Fruit fly (Drosophila melanogaster) whole organism, embryonic: ENCODE measurements around the gene CG15199.

ENCODE experiments used
- Ada2b ChIP-seq: fragments of 200-800 bp; sonication (Bioruptor generic); IDR thresholded peaks from 2 replicates; pipeline ENCODE4 v1.3.6; 2022; ENCODE audit warnings: missing biosample characterization, missing genetic modification characterization
- B-H1 ChIP-seq: fragments of 200-800 bp; sonication (Bioruptor generic); IDR thresholded peaks from 3 replicates; pipeline ENCODE4 v1.3.6; 2022; ENCODE audit warnings: missing biosample characterization, missing genetic modification characterization
- CG10366 ChIP-seq: fragments of 200-800 bp; sonication (Bioruptor generic); IDR thresholded peaks from 2 replicates; pipeline ENCODE4 v1.3.6; 2022; ENCODE audit warnings: missing biosample characterization, missing genetic modification characterization
- CG12391 ChIP-seq: fragments of 200-800 bp; sonication (Bioruptor generic); optimal IDR thresholded peaks from 3 replicates; lab custom pipeline; 2018; ENCODE audit warnings: missing biosample characterization, mild to moderate bottlenecking, missing genetic modification characterization, moderate library complexity
- CG13424 ChIP-seq: fragments of 200-800 bp; sonication (Bioruptor generic); optimal IDR thresholded peaks from 2 replicates; lab custom pipeline; 2019; ENCODE audit warnings: missing biosample characterization, mild to moderate bottlenecking, missing genetic modification characterization, moderate library complexity
- CG14860 ChIP-seq: fragments of 200-800 bp; sonication (Bioruptor generic); IDR thresholded peaks from 3 replicates; pipeline ENCODE4 v1.3.6; 2022; ENCODE audit warnings: missing biosample characterization, missing genetic modification characterization; ENCODE audit not compliant: partially characterized antibody
- CG15269 ChIP-seq: fragments of 200-800 bp; sonication (Bioruptor generic); optimal IDR thresholded peaks from 2 replicates; lab custom pipeline; 2018; ENCODE audit warnings: missing biosample characterization, mild to moderate bottlenecking, missing genetic modification characterization, moderate library complexity
- CG16779 ChIP-seq: fragments of 200-800 bp; sonication (Bioruptor generic); IDR thresholded peaks from 2 replicates; pipeline ENCODE4 v1.3.6; 2022; ENCODE audit warnings: missing biosample characterization, missing genetic modification characterization
- CG2129 ChIP-seq: fragments of 200-800 bp; sonication (Bioruptor generic); IDR thresholded peaks from 2 replicates; pipeline ENCODE4 v1.3.6; 2022; ENCODE audit warnings: missing biosample characterization, missing genetic modification characterization; ENCODE audit not compliant: partially characterized antibody
- CG2712 ChIP-seq: fragments of 200-800 bp; optimal IDR thresholded peaks from 3 replicates; lab custom pipeline; 2019; ENCODE audit warnings: missing biosample characterization, mild to moderate bottlenecking, missing genetic modification characterization, moderate library complexity
- CG32767 ChIP-seq: fragments of 200-800 bp; sonication (Bioruptor generic); IDR thresholded peaks from 2 replicates; pipeline ENCODE4 v1.3.6; 2022; ENCODE audit warnings: missing biosample characterization, missing genetic modification characterization
- CG3407 ChIP-seq: fragments of 200-800 bp; sonication (Bioruptor generic); optimal IDR thresholded peaks from 2 replicates; lab custom pipeline; 2018; ENCODE audit warnings: missing biosample characterization, mild to moderate bottlenecking, missing genetic modification characterization
- CG34376 ChIP-seq: fragments of 200-800 bp; sonication (Bioruptor generic); optimal IDR thresholded peaks from 2 replicates; lab custom pipeline; 2018; ENCODE audit warnings: missing biosample characterization, mild to moderate bottlenecking, missing genetic modification characterization
- CG3726 ChIP-seq: fragments of 200-800 bp; sonication (Bioruptor generic); IDR thresholded peaks from 3 replicates; pipeline ENCODE4, ENCODE4 v1.3.6; 2022; ENCODE audit warnings: missing biosample characterization, missing genetic modification characterization
- CG6791 ChIP-seq: fragments of 200-800 bp; sonication (Bioruptor generic); IDR thresholded peaks from 3 replicates; pipeline ENCODE4 v1.3.6; 2022; ENCODE audit warnings: missing biosample characterization, missing genetic modification characterization; ENCODE audit not compliant: partially characterized antibody
- CG6813 ChIP-seq: fragments of 200-800 bp; sonication (Bioruptor generic); optimal IDR thresholded peaks from 2 replicates; lab custom pipeline; 2017; ENCODE audit warnings: missing biosample characterization, missing genetic modification characterization, mild to moderate bottlenecking, moderate library complexity, missing genetic modification reagents
- CG6854 ChIP-seq: fragments of 200-800 bp; sonication (Bioruptor generic); optimal IDR thresholded peaks from 3 replicates; lab custom pipeline; 2017; ENCODE audit warnings: missing biosample characterization, mild to moderate bottlenecking, missing genetic modification characterization
- CG9797 ChIP-seq: fragments of 200-800 bp; sonication (Bioruptor generic); optimal IDR thresholded peaks from 3 replicates; lab custom pipeline; 2018; ENCODE audit warnings: missing biosample characterization, mild to moderate bottlenecking, missing genetic modification characterization
- Dip2 ChIP-seq: fragments of 200-800 bp; sonication (Bioruptor generic); IDR thresholded peaks from 2 replicates; pipeline ENCODE4 v1.3.6; 2022; ENCODE audit warnings: missing biosample characterization, missing genetic modification characterization
- Gsc ChIP-seq: fragments of 200-800 bp; sonication (Bioruptor generic); IDR thresholded peaks from 2 replicates; pipeline ENCODE4 v1.3.6; 2022; ENCODE audit warnings: missing biosample characterization, missing genetic modification characterization
- HLH4C ChIP-seq: fragments of 200-800 bp; sonication (Bioruptor generic); IDR thresholded peaks from 3 replicates; pipeline ENCODE4 v1.3.6; 2022; ENCODE audit warnings: missing biosample characterization, missing genetic modification characterization; ENCODE audit not compliant: partially characterized antibody
- Hey ChIP-seq: fragments of 200-800 bp; sonication (Bioruptor generic); optimal IDR thresholded peaks from 3 replicates; lab custom pipeline; 2018; ENCODE audit warnings: missing biosample characterization, mild to moderate bottlenecking, missing genetic modification characterization
- Lim3 ChIP-seq: fragments of 200-800 bp; sonication (Bioruptor generic); IDR thresholded peaks from 2 replicates; pipeline ENCODE4 v1.3.6; 2022; ENCODE audit warnings: missing biosample characterization, missing genetic modification characterization
- MESR4 ChIP-seq: fragments of 200-800 bp; sonication (Bioruptor generic); optimal IDR thresholded peaks from 2 replicates; lab custom pipeline; 2018; ENCODE audit warnings: missing biosample characterization, mild to moderate bottlenecking, missing genetic modification characterization, moderate library complexity
- Oli ChIP-seq: fragments of 200-800 bp; sonication (Bioruptor generic); optimal IDR thresholded peaks from 2 replicates; lab custom pipeline; 2018; ENCODE audit warnings: missing biosample characterization, mild to moderate bottlenecking, missing genetic modification characterization, moderate library complexity
- PHDP ChIP-seq: fragments of 200-800 bp; sonication (Bioruptor generic); optimal IDR thresholded peaks from 3 replicates; lab custom pipeline; 2018; ENCODE audit warnings: missing biosample characterization, mild to moderate bottlenecking, missing genetic modification characterization, moderate library complexity
- Six4 ChIP-seq: fragments of 200-800 bp; sonication (Bioruptor generic); optimal IDR thresholded peaks from 2 replicates; lab custom pipeline; 2016; ENCODE audit warnings: missing biosample characterization, missing genetic modification characterization
- Sry-δ ChIP-seq: fragments of 200-800 bp; sonication (Bioruptor generic); optimal IDR thresholded peaks from 2 replicates; lab custom pipeline; 2016; ENCODE audit warnings: missing biosample characterization, missing genetic modification characterization
- Vsx1 ChIP-seq: fragments of 200-800 bp; sonication (Bioruptor generic); optimal IDR thresholded peaks from 2 replicates; lab custom pipeline; 2017; ENCODE audit warnings: missing biosample characterization, mild to moderate bottlenecking, missing genetic modification characterization, missing genetic modification reagents
- ap ChIP-seq: fragments of 200-800 bp; sonication (Bioruptor generic); IDR thresholded peaks from 2 replicates; pipeline ENCODE4 v1.3.6; 2022; ENCODE audit warnings: missing biosample characterization, missing genetic modification characterization
- ara ChIP-seq: fragments of 200-800 bp; sonication (Bioruptor generic); IDR thresholded peaks from 2 replicates; pipeline ENCODE4 v1.3.6; 2022; ENCODE audit warnings: missing biosample characterization, missing genetic modification characterization
- az2 ChIP-seq: fragments of 200-800 bp; sonication (Bioruptor generic); optimal IDR thresholded peaks from 3 replicates; lab custom pipeline; 2016; ENCODE audit warnings: missing biosample characterization, missing genetic modification characterization
- cad ChIP-seq: fragments of >200 bp; optimal IDR thresholded peaks from 2 replicates; lab custom pipeline; 2017; ENCODE audit warnings: missing biosample characterization, missing genetic modification characterization
- cato ChIP-seq: fragments of 200-800 bp; sonication (Bioruptor generic); optimal IDR thresholded peaks from 2 replicates; lab custom pipeline; 2016; ENCODE audit warnings: missing biosample characterization, missing genetic modification characterization, borderline replicate concordance
- chinmo ChIP-seq: fragments of 200-800 bp; sonication (Bioruptor generic); IDR thresholded peaks from 4 replicates; pipeline ENCODE4 v1.3.6; 2022; ENCODE audit warnings: missing biosample characterization, missing genetic modification characterization; ENCODE audit not compliant: partially characterized antibody
- chm ChIP-seq: fragments of 200-800 bp; sonication (Bioruptor generic); IDR thresholded peaks from 2 replicates; pipeline ENCODE4 v1.3.6; 2022; ENCODE audit warnings: missing biosample characterization, missing genetic modification characterization
- chn ChIP-seq: fragments of 200-800 bp; sonication (Bioruptor generic); optimal IDR thresholded peaks from 2 replicates; lab custom pipeline; 2016; ENCODE audit warnings: missing biosample characterization, missing genetic modification characterization
- dan ChIP-seq: fragments of 200-800 bp; sonication (Bioruptor generic); IDR thresholded peaks from 2 replicates; pipeline ENCODE4 v1.3.6; 2022; ENCODE audit warnings: missing biosample characterization, missing genetic modification characterization
- dpn ChIP-seq, 2 experiments: fragments of 200-800 bp; sonication (Bioruptor generic); optimal IDR thresholded peaks; 3 replicates each; lab custom pipeline; 2016; ENCODE audit warnings: missing biosample characterization in 2 of 2, missing genetic modification characterization in 2 of 2
- gro ChIP-seq: fragments of 200-800 bp; sonication (Bioruptor generic); optimal IDR thresholded peaks from 2 replicates; lab custom pipeline; 2016; ENCODE audit warnings: missing biosample characterization, missing genetic modification characterization
- hkb ChIP-seq, 2 experiments: fragments of 200-800 bp in 1 of 2; fragments of >200 bp in 1 of 2; sonication (Bioruptor generic) in 1 of 2; IDR thresholded peaks in 1 of 2; optimal IDR thresholded peaks in 1 of 2; 2 replicates each; pipeline versions ENCODE4 v1.3.6 to Lab custom; 2017 to 2022; ENCODE audit warnings: missing biosample characterization in 1 of 2, missing genetic modification characterization in 1 of 2
- lola ChIP-seq, 3 experiments: fragments of >200 bp in 2 of 3; fragments of 200-800 bp in 1 of 3; sonication (Bioruptor generic) in 1 of 3; optimal IDR thresholded peaks; 2 replicates each; lab custom pipeline; 2017 to 2019; ENCODE audit warnings: missing biosample characterization in 3 of 3, missing genetic modification characterization in 3 of 3, mild to moderate bottlenecking in 1 of 3, moderate library complexity in 1 of 3
- odd ChIP-seq: fragments of 200-800 bp; sonication (Bioruptor generic); optimal IDR thresholded peaks from 2 replicates; lab custom pipeline; 2017; ENCODE audit warnings: missing biosample characterization, mild to moderate bottlenecking, missing genetic modification characterization
- pita ChIP-seq: fragments of 200-800 bp; sonication (Bioruptor generic); optimal IDR thresholded peaks from 2 replicates; lab custom pipeline; 2017; ENCODE audit warnings: missing biosample characterization, mild to moderate bottlenecking, missing genetic modification characterization
- seq ChIP-seq: fragments of 200-800 bp; sonication (Bioruptor generic); IDR thresholded peaks from 2 replicates; pipeline ENCODE4 v1.3.6; 2022; ENCODE audit warnings: missing biosample characterization, missing genetic modification characterization
- sim ChIP-seq: fragments of 200-800 bp; sonication (Bioruptor generic); IDR thresholded peaks from 2 replicates; pipeline ENCODE4 v1.3.6; 2022; ENCODE audit warnings: missing biosample characterization, missing genetic modification characterization
- sisA ChIP-seq: fragments of 200-800 bp; sonication (Bioruptor generic); IDR thresholded peaks from 2 replicates; pipeline ENCODE4 v1.3.6; 2022; ENCODE audit warnings: missing biosample characterization, missing genetic modification characterization
- wdn ChIP-seq: fragments of 200-800 bp; sonication (Bioruptor generic); IDR thresholded peaks from 2 replicates; pipeline ENCODE4 v1.3.6; 2022; ENCODE audit warnings: missing biosample characterization, missing genetic modification characterization
- zen ChIP-seq: fragments of 200-800 bp; sonication (Bioruptor generic); optimal IDR thresholded peaks from 3 replicates; lab custom pipeline; 2018; ENCODE audit warnings: missing biosample characterization, mild to moderate bottlenecking, missing genetic modification characterization, moderate library complexity

The CG15199 gene

DNA sequence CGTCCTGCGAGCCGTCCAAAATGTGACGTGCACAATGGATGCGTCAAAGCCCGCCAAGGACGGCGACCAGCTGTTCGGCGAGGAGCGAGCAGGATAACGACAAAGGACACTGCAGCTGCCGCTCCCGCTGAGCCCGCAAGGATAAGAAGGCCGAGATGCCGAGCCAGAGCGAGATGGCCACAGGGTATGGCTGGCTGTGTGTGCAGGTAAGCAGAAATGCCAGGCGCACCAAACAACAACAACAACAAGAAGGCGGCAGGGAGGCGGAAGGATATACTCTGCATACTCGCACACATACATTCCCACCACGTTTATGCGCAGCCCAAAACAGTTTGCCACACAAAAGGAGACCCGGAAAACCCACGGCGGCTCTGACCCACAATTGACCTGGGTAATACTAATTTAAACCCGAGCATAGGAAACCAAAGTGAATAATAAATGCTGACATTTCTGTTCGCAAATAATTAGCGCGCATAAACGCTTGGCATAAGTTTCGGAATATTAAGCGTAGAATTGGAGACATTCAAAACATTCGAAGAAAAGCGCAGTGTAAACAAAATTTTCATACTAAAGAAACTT, 5.1 kb upstream of the CG15199 start (continued):
- TF ChIP-seq MESR4 (no peak), chinmo (no peak), chn (GFP tag; lab: Kevin White, UChicago) (no peak), wdn (no peak), CG6854 (no peak), pita (GFP tag; lab: Kevin White, UChicago) (no peak), sisA (0 out of 2 replicates have a peak, but pooled peaks have one; percentile 32), CG6791 (no peak), Six4 (GFP tag; lab: Kevin White, UChicago) (no peak), sim (GFP tag; lab: Robert Waterston, UW) (no peak), gro (GFP tag; lab: Kevin White, UChicago) (peak; percentile 4), CG34376 (GFP tag; lab: Kevin White, UChicago) (no peak), CG32767 (GFP tag; lab: Robert Waterston, UW) (no peak), odd (GFP tag; lab: Kevin White, UChicago) (no peak), seq (0 out of 2 replicates have a peak, but pooled peaks have one; percentile 32), dpn (GFP tag; optimal IDR thresholded peaks at IDR 0.05; lab: Kevin White, UChicago) (no peak), dan (GFP tag; lab: Robert Waterston, UW) (no peak), CG10366 (GFP tag; lab: Robert Waterston, UW) (peak; percentile 36; the same call in 1 of the 2 replicates), zen (peak; percentile 44), CG9797 (GFP tag; lab: Kevin White, UChicago) (no peak), CG3407 (GFP tag; lab: Kevin White, UChicago) (no peak), CG13424 (tag; lab: Kevin White, UChicago) (peak; percentile 36), Gsc (GFP tag; lab: Robert Waterston, UW) (no peak), CG2129 (GFP tag; lab: Robert Waterston, UW) (no peak), CG2712 (tag; lab: Kevin White, UChicago) (peak; percentile 37), PHDP (peak; percentile 24), ara (GFP tag; lab: Robert Waterston, UW) (no peak), Hey (tag; lab: Kevin White, UChicago) (no peak), chm (GFP tag; lab: Robert Waterston, UW) (no peak), Vsx1 (GFP tag; lab: Kevin White, UChicago) (no peak), Sry-δ (GFP tag; lab: Kevin White, UChicago) (no peak), CG15269 (peak; percentile 25), cad (GFP tag; lab: Kevin White, UChicago) (no peak), cato (no peak), CG6813 (no peak), Lim3 (GFP tag; lab: Robert Waterston, UW) (no peak), CG3726 (GFP tag; lab: Robert Waterston, UW) (0 out of 3 replicates have a peak, but pooled peaks have one; percentile 26), CG16779 (GFP tag; lab: Robert Waterston, UW) (0 out of 2 replicates have a peak, but pooled peaks have one; percentile 34), hkb (optimal IDR thresholded peaks at IDR 0.05; lab: Kevin White, UChicago) (no peak), hkb (GFP tag; IDR thresholded peaks at IDR 0.05; lab: Robert Waterston, UW) (peak; percentile 64), Dip2 (no peak), CG12391 (tag; lab: Kevin White, UChicago) (peak; percentile 30), CG14860 (GFP tag; lab: Robert Waterston, UW) (no peak), HLH4C (GFP tag; lab: Robert Waterston, UW) (no peak), Ada2b (GFP tag; lab: Robert Waterston, UW) (no peak), Oli (tag; lab: Kevin White, UChicago) (no peak), lola (GFP tag; optimal IDR thresholded peaks at IDR 0.05; lab: Kevin White, UChicago) (no peak), az2 (GFP tag; lab: Kevin White, UChicago) (no peak), ap (no peak), B-H1 (GFP tag; lab: Robert Waterston, UW) (no peak)
